Fruit fly (Drosophila melanogaster) whole organism, embryonic: ENCODE results near the gene CG3301.

ENCODE experiments used
- Abd-B ChIP-seq: fragments of 200-800 bp; sonication (Bioruptor generic); optimal IDR thresholded peaks from 2 replicates; lab custom pipeline; 2018; ENCODE audit warnings: missing biosample characterization, mild to moderate bottlenecking, missing genetic modification characterization, moderate library complexity
- CG1024 ChIP-seq: fragments of 200-800 bp; sonication (Bioruptor generic); IDR thresholded peaks from 2 replicates; pipeline ENCODE4 v1.3.6; 2022; ENCODE audit warnings: missing biosample characterization, missing genetic modification characterization
- CG10543 ChIP-seq: fragments of 200-800 bp; sonication (Bioruptor generic); optimal IDR thresholded peaks from 3 replicates; lab custom pipeline; 2017; ENCODE audit warnings: missing biosample characterization, mild to moderate bottlenecking, missing genetic modification characterization, moderate library complexity
- CG10565 ChIP-seq: fragments of 200-800 bp; sonication (Bioruptor generic); optimal IDR thresholded peaks from 3 replicates; lab custom pipeline; 2016; ENCODE audit warnings: missing biosample characterization, mild to moderate bottlenecking, missing genetic modification characterization
- CG11093 ChIP-seq: fragments of 200-800 bp; sonication (Bioruptor generic); IDR thresholded peaks from 3 replicates; pipeline ENCODE4 v1.3.6; 2022; ENCODE audit warnings: missing biosample characterization, missing genetic modification characterization
- CG12071 ChIP-seq: fragments of 200-800 bp; sonication (Bioruptor generic); optimal IDR thresholded peaks from 3 replicates; lab custom pipeline; 2018; ENCODE audit warnings: missing biosample characterization, mild to moderate bottlenecking, missing genetic modification characterization
- CG13624 ChIP-seq: fragments of 200-800 bp; sonication (Bioruptor generic); optimal IDR thresholded peaks from 2 replicates; lab custom pipeline; 2016; ENCODE audit warnings: missing biosample characterization, missing genetic modification characterization
- CG13775 ChIP-seq: fragments of 200-800 bp; sonication (Bioruptor generic); optimal IDR thresholded peaks from 3 replicates; lab custom pipeline; 2017; ENCODE audit warnings: missing biosample characterization, mild to moderate bottlenecking, missing genetic modification characterization
- CG13894 ChIP-seq: fragments of 200-800 bp; sonication (Bioruptor generic); optimal IDR thresholded peaks from 3 replicates; lab custom pipeline; 2018; ENCODE audit warnings: missing biosample characterization, mild to moderate bottlenecking, missing genetic modification characterization, moderate library complexity
- CG15011 ChIP-seq: fragments of 200-800 bp; sonication (Bioruptor generic); optimal IDR thresholded peaks from 3 replicates; lab custom pipeline; 2018; ENCODE audit warnings: missing biosample characterization, mild to moderate bottlenecking, missing genetic modification characterization
- CG1529 ChIP-seq: fragments of 200-800 bp; sonication (Bioruptor generic); optimal IDR thresholded peaks from 3 replicates; lab custom pipeline; 2018; ENCODE audit warnings: missing biosample characterization, missing genetic modification characterization
- CG18599 ChIP-seq: fragments of 200-800 bp; sonication (Bioruptor generic); optimal IDR thresholded peaks from 3 replicates; lab custom pipeline; 2017; ENCODE audit warnings: missing biosample characterization, missing genetic modification characterization, mild to moderate bottlenecking, moderate library complexity, missing genetic modification reagents
- CG2116 ChIP-seq: fragments of 200-800 bp; sonication (Bioruptor generic); optimal IDR thresholded peaks from 3 replicates; lab custom pipeline; 2018; ENCODE audit warnings: missing biosample characterization, mild to moderate bottlenecking, missing genetic modification characterization
- CG2678 ChIP-seq: fragments of 200-800 bp; sonication (Bioruptor generic); optimal IDR thresholded peaks from 3 replicates; lab custom pipeline; 2019; ENCODE audit warnings: missing biosample characterization, mild to moderate bottlenecking, missing genetic modification characterization, moderate library complexity
- CG31365 ChIP-seq: fragments of 200-800 bp; sonication (Bioruptor generic); optimal IDR thresholded peaks from 2 replicates; lab custom pipeline; 2018; ENCODE audit warnings: missing biosample characterization, mild to moderate bottlenecking, missing genetic modification characterization
- CG33213 ChIP-seq: fragments of 200-800 bp; sonication (Bioruptor generic); optimal IDR thresholded peaks from 3 replicates; lab custom pipeline; 2016; ENCODE audit warnings: missing biosample characterization, missing genetic modification characterization
- CG33557 ChIP-seq: fragments of 200-800 bp; sonication (Bioruptor generic); optimal IDR thresholded peaks from 2 replicates; lab custom pipeline; 2019; ENCODE audit warnings: missing biosample characterization, mild to moderate bottlenecking, missing genetic modification characterization, moderate library complexity
- CG3847 ChIP-seq: fragments of 200-800 bp; sonication (Bioruptor generic); IDR thresholded peaks from 2 replicates; pipeline ENCODE4 v1.3.6; 2022; ENCODE audit warnings: missing biosample characterization, missing genetic modification characterization
- CG4820 ChIP-seq: fragments of 200-800 bp; sonication (Bioruptor generic); optimal IDR thresholded peaks from 3 replicates; lab custom pipeline; 2016; ENCODE audit warnings: missing biosample characterization, missing genetic modification characterization
- CG6683 ChIP-seq: fragments of 200-800 bp; sonication (Bioruptor generic); optimal IDR thresholded peaks from 2 replicates; lab custom pipeline; 2017; ENCODE audit warnings: missing biosample characterization, mild to moderate bottlenecking, missing genetic modification characterization, missing genetic modification reagents
- CG8944 ChIP-seq: fragments of 200-800 bp; sonication (Bioruptor generic); optimal IDR thresholded peaks from 3 replicates; lab custom pipeline; 2016; ENCODE audit warnings: missing biosample characterization, missing genetic modification characterization
- CTCF ChIP-seq: fragments of 200-800 bp; sonication (Bioruptor generic); optimal IDR thresholded peaks from 2 replicates; lab custom pipeline; 2017; ENCODE audit warnings: missing biosample characterization, mild to moderate bottlenecking, missing genetic modification characterization, moderate library complexity
- E2f1 ChIP-seq: fragments of 200-800 bp; sonication (Bioruptor generic); IDR thresholded peaks from 2 replicates; pipeline ENCODE4 v1.3.6; 2022; ENCODE audit warnings: missing biosample characterization, missing genetic modification characterization
- Gsc ChIP-seq: fragments of 200-800 bp; sonication (Bioruptor generic); IDR thresholded peaks from 2 replicates; pipeline ENCODE4 v1.3.6; 2022; ENCODE audit warnings: missing biosample characterization, missing genetic modification characterization
- H2.0 ChIP-seq: fragments of 200-800 bp; sonication (Bioruptor generic); IDR thresholded peaks from 2 replicates; pipeline ENCODE4 v1.3.6; 2022; ENCODE audit warnings: missing biosample characterization, missing genetic modification characterization
- Hr39 ChIP-seq: fragments of >200 bp; optimal IDR thresholded peaks from 2 replicates; lab custom pipeline; 2017
- Meics ChIP-seq: fragments of 200-800 bp; sonication (Bioruptor generic); optimal IDR thresholded peaks from 2 replicates; lab custom pipeline; 2017; ENCODE audit warnings: missing biosample characterization, mild to moderate bottlenecking, missing genetic modification characterization
- NC2α ChIP-seq: fragments of 200-800 bp; sonication (Bioruptor generic); optimal IDR thresholded peaks from 2 replicates; lab custom pipeline; 2016; ENCODE audit warnings: missing biosample characterization, missing genetic modification characterization
- Side ChIP-seq: fragments of 200-800 bp; sonication (Bioruptor generic); optimal IDR thresholded peaks from 2 replicates; lab custom pipeline; 2016; ENCODE audit warnings: missing biosample characterization, missing genetic modification characterization
- Sry-δ ChIP-seq: fragments of 200-800 bp; sonication (Bioruptor generic); optimal IDR thresholded peaks from 2 replicates; lab custom pipeline; 2016; ENCODE audit warnings: missing biosample characterization, missing genetic modification characterization
- ara ChIP-seq: fragments of 200-800 bp; sonication (Bioruptor generic); IDR thresholded peaks from 2 replicates; pipeline ENCODE4 v1.3.6; 2022; ENCODE audit warnings: missing biosample characterization, missing genetic modification characterization
- br ChIP-seq: fragments of >200 bp; optimal IDR thresholded peaks from 2 replicates; lab custom pipeline; 2017
- chm ChIP-seq: fragments of 200-800 bp; sonication (Bioruptor generic); IDR thresholded peaks from 2 replicates; pipeline ENCODE4 v1.3.6; 2022; ENCODE audit warnings: missing biosample characterization, missing genetic modification characterization
- disco-r ChIP-seq: fragments of 200-800 bp; sonication (Bioruptor generic); optimal IDR thresholded peaks from 2 replicates; lab custom pipeline; 2016; ENCODE audit warnings: missing biosample characterization, missing genetic modification characterization
- emc ChIP-seq: fragments of 200-800 bp; sonication (Bioruptor generic); optimal IDR thresholded peaks from 2 replicates; lab custom pipeline; 2016; ENCODE audit warnings: missing biosample characterization, missing genetic modification characterization
- exex ChIP-seq: fragments of 200-800 bp; sonication (Bioruptor generic); optimal IDR thresholded peaks from 4 replicates; lab custom pipeline; 2018; ENCODE audit warnings: missing biosample characterization, mild to moderate bottlenecking, missing genetic modification characterization, moderate library complexity
- fd64A ChIP-seq: fragments of 200-800 bp; sonication (Bioruptor generic); optimal IDR thresholded peaks from 3 replicates; lab custom pipeline; 2018; ENCODE audit warnings: missing biosample characterization, mild to moderate bottlenecking, missing genetic modification characterization
- her ChIP-seq: fragments of 200-800 bp; sonication (Bioruptor generic); optimal IDR thresholded peaks from 2 replicates; lab custom pipeline; 2016; ENCODE audit warnings: missing biosample characterization, missing genetic modification characterization
- jigr1 ChIP-seq: fragments of 200-800 bp; sonication (Bioruptor generic); IDR thresholded peaks from 3 replicates; pipeline ENCODE4 v1.3.6; 2022; ENCODE audit warnings: missing biosample characterization, missing genetic modification characterization
- jumu ChIP-seq: fragments of 200-800 bp; sonication (Bioruptor generic); optimal IDR thresholded peaks from 3 replicates; lab custom pipeline; 2016; ENCODE audit warnings: missing biosample characterization, missing genetic modification characterization
- maf-S ChIP-seq: fragments of 200-800 bp; sonication (Bioruptor generic); optimal IDR thresholded peaks from 2 replicates; lab custom pipeline; 2016; ENCODE audit warnings: missing biosample characterization, missing genetic modification characterization
- onecut ChIP-seq: fragments of 200-800 bp; sonication (Bioruptor generic); IDR thresholded peaks from 2 replicates; pipeline ENCODE4 v1.3.6; 2022; ENCODE audit warnings: missing biosample characterization, missing genetic modification characterization
- pita ChIP-seq: fragments of 200-800 bp; sonication (Bioruptor generic); optimal IDR thresholded peaks from 2 replicates; lab custom pipeline; 2017; ENCODE audit warnings: missing biosample characterization, mild to moderate bottlenecking, missing genetic modification characterization
- prd ChIP-seq, 3 experiments: fragments of >200 bp in 2 of 3; fragments of 200-800 bp in 1 of 3; sonication (Bioruptor generic) in 1 of 3; optimal IDR thresholded peaks in 2 of 3; IDR thresholded peaks in 1 of 3; 2 replicates in 2 of 3; 3 replicates in 1 of 3; pipeline versions ENCODE4 v1.3.6 to Lab custom; 2017 to 2022; ENCODE audit warnings: missing biosample characterization in 1 of 3, missing genetic modification characterization in 1 of 3
- repo ChIP-seq: fragments of 200-800 bp; sonication (Bioruptor generic); optimal IDR thresholded peaks from 2 replicates; lab custom pipeline; 2016; ENCODE audit warnings: missing biosample characterization, missing genetic modification characterization
- sd ChIP-seq: fragments of 200-800 bp; sonication (Bioruptor generic); optimal IDR thresholded peaks from 3 replicates; lab custom pipeline; 2018; ENCODE audit warnings: missing biosample characterization, mild to moderate bottlenecking, missing genetic modification characterization, moderate library complexity
- sima ChIP-seq: fragments of 200-800 bp; sonication (Bioruptor generic); optimal IDR thresholded peaks from 2 replicates; lab custom pipeline; 2016; ENCODE audit warnings: missing biosample characterization, missing genetic modification characterization
- sob ChIP-seq: fragments of 200-800 bp; sonication (Bioruptor generic); IDR thresholded peaks from 2 replicates; pipeline ENCODE4 v1.3.6; 2022; ENCODE audit warnings: missing biosample characterization, missing genetic modification characterization
- ssp ChIP-seq: fragments of 200-800 bp; sonication (Bioruptor generic); IDR thresholded peaks from 2 replicates; pipeline ENCODE4 v1.3.6; 2022; ENCODE audit warnings: missing biosample characterization, missing genetic modification characterization
- vfl ChIP-seq: fragments of 200-800 bp; sonication (Bioruptor generic); optimal IDR thresholded peaks from 2 replicates; lab custom pipeline; 2016; ENCODE audit warnings: missing biosample characterization, missing genetic modification characterization
- vvl ChIP-seq: fragments of 200-800 bp; sonication (Bioruptor generic); IDR thresholded peaks from 2 replicates; pipeline ENCODE4 v1.3.6; 2022; ENCODE audit warnings: missing biosample characterization, missing genetic modification characterization
- wdn ChIP-seq: fragments of 200-800 bp; sonication (Bioruptor generic); IDR thresholded peaks from 2 replicates; pipeline ENCODE4 v1.3.6; 2022; ENCODE audit warnings: missing biosample characterization, missing genetic modification characterization
- zf30C ChIP-seq: fragments of 200-800 bp; sonication (Bioruptor generic); optimal IDR thresholded peaks from 3 replicates; lab custom pipeline; 2018; ENCODE audit warnings: missing biosample characterization, mild to moderate bottlenecking, missing genetic modification characterization

CG3301 gene

DNA sequence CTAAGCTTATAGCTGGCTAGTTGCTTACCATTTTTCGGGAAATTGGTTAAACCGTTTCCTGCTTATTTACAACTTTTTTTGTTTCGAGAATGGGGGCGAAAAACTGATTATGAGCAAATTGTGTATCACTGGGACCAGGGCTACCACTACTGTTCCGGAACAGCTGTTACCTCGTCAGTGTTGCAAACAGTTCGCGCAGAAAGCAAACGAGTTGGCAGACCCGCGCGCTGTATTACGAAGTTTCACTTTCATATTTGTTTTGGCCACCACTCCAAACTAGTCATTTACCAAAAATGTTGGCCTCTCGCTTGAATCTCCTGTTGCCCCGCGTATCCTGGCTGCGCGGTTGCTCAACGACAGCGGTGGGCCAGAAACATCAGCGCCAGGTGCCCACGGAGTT lies 6.1 kb downstream of the CG3301 start, which contains the start of the genes AP-2sigma and Idi (continued):
- TF ChIP-seq chm (peak; percentile 65), CG33213 (GFP tag; lab: Kevin White, UChicago) (no peak), Hr39 (no peak), br (no peak), Sry-δ (GFP tag; lab: Kevin White, UChicago) (peak; percentile 52), prd (optimal IDR thresholded peaks at IDR 0.05; lab: Kevin White, UChicago) (no peak), prd (GFP tag; IDR thresholded peaks at IDR 0.05; lab: Robert Waterston, UW) (0 out of 3 replicates have a peak, but pooled peaks have one; percentile 39), CG12071 (GFP tag; lab: Kevin White, UChicago) (no peak), Meics (GFP tag; lab: Kevin White, UChicago) (peak; percentile 12), CG1024 (GFP tag; lab: Robert Waterston, UW) (no peak; the same call in 1 of the 2 replicates), CG13775 (GFP tag; lab: Kevin White, UChicago) (peak; percentile 0), Gsc (GFP tag; lab: Robert Waterston, UW) (no peak), CG10543 (peak; percentile 30), CG1529 (GFP tag; lab: Kevin White, UChicago) (no peak), pita (GFP tag; lab: Kevin White, UChicago) (no peak), CG31365 (tag; lab: Kevin White, UChicago) (no peak), CG11093 (GFP tag; lab: Robert Waterston, UW) (no peak), E2f1 (no peak), repo (GFP tag; lab: Kevin White, UChicago) (no peak), ara (GFP tag; lab: Robert Waterston, UW) (no peak), jumu (no peak), CG6683 (GFP tag; lab: Kevin White, UChicago) (no peak), exex (no peak), CG4820 (peak; percentile 1), fd64A (GFP tag; lab: Kevin White, UChicago) (no peak), maf-S (peak; percentile 14), sob (peak; percentile 56), emc (GFP tag; lab: Kevin White, UChicago) (no peak), vfl (no peak), NC2α (GFP tag; lab: Kevin White, UChicago) (peak; percentile 11), Side (GFP tag; lab: Kevin White, UChicago) (no peak), CG18599 (GFP tag; lab: Kevin White, UChicago) (no peak), CG8944 (GFP tag; lab: Kevin White, UChicago) (no peak), onecut (no peak), sd (tag; lab: Kevin White, UChicago) (no peak), CG2678 (tag; lab: Kevin White, UChicago) (peak; percentile 1), wdn (no peak), CG2116 (GFP tag; lab: Kevin White, UChicago) (peak; percentile 58), CG33557 (GFP tag; lab: Kevin White, UChicago) (peak; percentile 50), CG13624 (GFP tag; lab: Kevin White, UChicago) (peak; percentile 69), zf30C (no peak), CG3847 (GFP tag; lab: Robert Waterston, UW) (peak; percentile 89), sima (GFP tag; lab: Kevin White, UChicago) (no peak), H2.0 (0 out of 2 replicates have a peak, but pooled peaks have one; percentile 24), disco-r (GFP tag; lab: Kevin White, UChicago) (peak; percentile 37), CG15011 (GFP tag; lab: Kevin White, UChicago) (no peak), ssp (GFP tag; lab: Robert Waterston, UW) (no peak), her (GFP tag; lab: Kevin White, UChicago) (peak; percentile 43), vvl (GFP tag; lab: Robert Waterston, UW) (peak; percentile 55), Abd-B (no peak), CG13894 (tag; lab: Kevin White, UChicago) (peak; percentile 21), CTCF (GFP tag; lab: Kevin White, UChicago) (no peak), CG10565 (GFP tag; lab: Kevin White, UChicago) (no peak), jigr1 (GFP tag; lab: Robert Waterston, UW) (no peak)
